Fruit fly (Drosophila melanogaster) whole organism, embryonic: Measurements from ENCODE around the gene CG8136.

ENCODE experiments used
- Bteb2 ChIP-seq: fragments of 200-800 bp; sonication (Bioruptor generic); optimal IDR thresholded peaks from 2 replicates; lab custom pipeline; 2016; ENCODE audit warnings: missing biosample characterization, missing genetic modification characterization
- CG10543 ChIP-seq: fragments of 200-800 bp; sonication (Bioruptor generic); optimal IDR thresholded peaks from 3 replicates; lab custom pipeline; 2017; ENCODE audit warnings: missing biosample characterization, mild to moderate bottlenecking, missing genetic modification characterization, moderate library complexity
- CG31224 ChIP-seq: fragments of 200-800 bp; sonication (Bioruptor generic); IDR thresholded peaks from 2 replicates; pipeline ENCODE4 v1.3.6; 2022; ENCODE audit warnings: missing biosample characterization, missing genetic modification characterization
- Mad ChIP-seq: fragments of 200-800 bp; sonication (Bioruptor generic); optimal IDR thresholded peaks from 2 replicates; lab custom pipeline; 2016; ENCODE audit warnings: missing biosample characterization, missing genetic modification characterization
- al ChIP-seq: fragments of 200-800 bp; sonication (Bioruptor generic); IDR thresholded peaks from 2 replicates; pipeline ENCODE4 v1.3.6; 2022; ENCODE audit warnings: missing biosample characterization, missing genetic modification characterization
- esg ChIP-seq: fragments of 200-800 bp; sonication (Bioruptor generic); conservative IDR thresholded peaks from 2 replicates; pipeline ENCODE4 v1.3.6; 2022; ENCODE audit warnings: missing biosample characterization, missing genetic modification characterization
- nerfin-2 ChIP-seq: fragments of 200-800 bp; sonication (Bioruptor generic); IDR thresholded peaks from 2 replicates; pipeline ENCODE4 v1.3.6; 2022; ENCODE audit warnings: missing biosample characterization, missing genetic modification characterization; ENCODE audit not compliant: partially characterized antibody
- zfh1 ChIP-seq: fragments of 200-800 bp; sonication (Bioruptor generic); IDR thresholded peaks from 3 replicates; pipeline ENCODE4 v1.3.6; 2022; ENCODE audit warnings: missing biosample characterization, missing genetic modification characterization

DNA sequence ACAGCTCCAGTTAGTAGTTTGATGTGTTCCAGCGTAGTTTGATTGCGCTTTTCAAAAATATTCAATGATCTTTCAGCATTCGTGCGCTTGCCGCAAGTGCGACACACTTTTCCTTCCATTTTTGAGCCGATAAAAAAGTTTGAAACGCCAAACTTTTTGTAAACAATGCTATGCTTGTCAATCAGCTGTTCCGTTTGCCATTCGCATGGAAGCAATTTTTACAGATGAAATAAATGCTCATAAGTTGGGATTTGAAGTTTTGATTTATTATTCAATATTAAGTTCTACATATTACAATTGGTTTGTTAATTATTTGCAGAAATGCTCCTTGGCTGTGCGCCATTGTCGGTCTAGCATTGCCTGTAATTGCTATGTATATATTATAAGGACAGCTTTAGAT is 8.4 kb downstream of the CG8136 start, which contains the start of gene ranshi:
- TF ChIP-seq CG10543: no peak
- TF ChIP-seq al (GFP tag; lab: Robert Waterston, UW): no peak
- TF ChIP-seq esg (GFP tag; lab: Robert Waterston, UW): no peak
- TF ChIP-seq nerfin-2 (GFP tag; lab: Robert Waterston, UW): no peak
- TF ChIP-seq Mad (GFP tag; lab: Kevin White, UChicago): no peak
- no peak for TF ChIP-seq Bteb2 (GFP tag; lab: Kevin White, UChicago)
- no peak for TF ChIP-seq CG31224 (GFP tag; lab: Robert Waterston, UW)
- TF ChIP-seq zfh1 (GFP tag; lab: Robert Waterston, UW): no peak
